Fruit fly (Drosophila melanogaster) whole organism, pupa: Measurements from ENCODE around the gene CG15446.

ENCODE experiments used
- EcR ChIP-seq: fragments of 200-800 bp; sonication (Bioruptor generic); optimal IDR thresholded peaks from 3 replicates; lab custom pipeline; 2019; ENCODE audit warnings: missing biosample characterization, missing genetic modification characterization, mild to moderate bottlenecking, moderate library complexity, missing genetic modification reagents
- Snoo ChIP-seq: fragments of 200-800 bp; sonication (Bioruptor generic); optimal IDR thresholded peaks from 3 replicates; lab custom pipeline; 2017; ENCODE audit warnings: missing biosample characterization, mild to moderate bottlenecking, missing genetic modification characterization, inconsistent platforms

DNA sequence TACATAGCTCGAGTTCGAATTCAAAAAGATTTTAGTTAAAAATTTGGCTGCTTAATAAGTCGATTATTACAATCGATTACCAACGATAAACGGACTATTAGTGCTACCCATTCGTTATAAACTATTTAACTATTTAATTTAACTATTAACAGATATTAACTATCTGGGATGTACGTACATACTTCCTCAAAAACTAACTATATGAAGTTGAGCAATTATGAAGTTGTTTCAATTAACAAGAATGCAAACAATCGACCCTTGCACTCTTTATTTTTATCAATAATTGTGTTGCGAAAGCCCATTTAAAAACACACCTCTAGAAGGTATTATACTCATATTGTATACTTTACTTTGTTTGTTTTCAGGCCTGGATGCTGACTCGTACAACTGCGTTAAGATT lies 4.3 kb upstream of the CG15446 start, which contains the start of gene CG1503:
- no peak for TF ChIP-seq Snoo (tag; lab: Kevin White, UChicago)
- no peak for TF ChIP-seq EcR (GFP tag; lab: Kevin White, UChicago)
